Fruit fly (Drosophila melanogaster) whole organism, embryonic: ENCODE data around the gene Cby.

Source experiments
- Abd-B ChIP-seq: fragments of 200-800 bp; sonication (Bioruptor generic); optimal IDR thresholded peaks from 2 replicates; lab custom pipeline; 2018; ENCODE audit warnings: missing biosample characterization, mild to moderate bottlenecking, missing genetic modification characterization, moderate library complexity
- Atf-2 ChIP-seq: fragments of 200-800 bp; sonication (Bioruptor generic); optimal IDR thresholded peaks from 2 replicates; lab custom pipeline; 2016; ENCODE audit warnings: missing biosample characterization, missing genetic modification characterization
- CG10267 ChIP-seq: fragments of 200-800 bp; sonication (Bioruptor generic); optimal IDR thresholded peaks from 2 replicates; lab custom pipeline; 2018; ENCODE audit warnings: missing biosample characterization, mild to moderate bottlenecking, missing genetic modification characterization, moderate library complexity
- CG11560 ChIP-seq: fragments of 200-800 bp; sonication (Bioruptor generic); IDR thresholded peaks from 3 replicates; pipeline ENCODE4 v1.3.6; 2022; ENCODE audit warnings: missing biosample characterization, missing genetic modification characterization
- CG14860 ChIP-seq: fragments of 200-800 bp; sonication (Bioruptor generic); IDR thresholded peaks from 3 replicates; pipeline ENCODE4 v1.3.6; 2022; ENCODE audit warnings: missing biosample characterization, missing genetic modification characterization; ENCODE audit not compliant: partially characterized antibody
- CG15479 ChIP-seq: fragments of 200-800 bp; sonication (Bioruptor generic); optimal IDR thresholded peaks from 3 replicates; lab custom pipeline; 2019; ENCODE audit warnings: missing biosample characterization, mild to moderate bottlenecking, missing genetic modification characterization, moderate library complexity
- CG1647 ChIP-seq: fragments of 200-800 bp; sonication (Bioruptor generic); optimal IDR thresholded peaks from 3 replicates; lab custom pipeline; 2016; ENCODE audit warnings: missing biosample characterization, missing genetic modification characterization
- CG17186 ChIP-seq: fragments of 200-800 bp; sonication (Bioruptor generic); optimal IDR thresholded peaks from 3 replicates; lab custom pipeline; 2017; ENCODE audit warnings: missing biosample characterization, missing genetic modification reagents, missing genetic modification characterization
- CG18599 ChIP-seq: fragments of 200-800 bp; sonication (Bioruptor generic); optimal IDR thresholded peaks from 3 replicates; lab custom pipeline; 2017; ENCODE audit warnings: missing biosample characterization, missing genetic modification characterization, mild to moderate bottlenecking, moderate library complexity, missing genetic modification reagents
- CG4404 ChIP-seq: fragments of 200-800 bp; sonication (Bioruptor generic); IDR thresholded peaks from 2 replicates; pipeline ENCODE4 v1.3.6; 2022; ENCODE audit warnings: missing biosample characterization, missing genetic modification characterization
- CG4424 ChIP-seq: fragments of 200-800 bp; sonication (Bioruptor generic); optimal IDR thresholded peaks from 3 replicates; lab custom pipeline; 2016; ENCODE audit warnings: missing biosample characterization, missing genetic modification characterization
- CG7372 ChIP-seq: fragments of 200-800 bp; sonication (Bioruptor generic); IDR thresholded peaks from 2 replicates; pipeline ENCODE4 v1.3.6; 2022; ENCODE audit warnings: missing biosample characterization, missing genetic modification characterization
- CG8089 ChIP-seq: fragments of 200-800 bp; sonication (Bioruptor generic); optimal IDR thresholded peaks from 3 replicates; lab custom pipeline; 2016; ENCODE audit warnings: missing biosample characterization, missing genetic modification characterization
- D19B ChIP-seq: fragments of 200-800 bp; sonication (Bioruptor generic); optimal IDR thresholded peaks from 2 replicates; lab custom pipeline; 2017; ENCODE audit warnings: missing biosample characterization, mild to moderate bottlenecking, missing genetic modification characterization
- Dip2 ChIP-seq: fragments of 200-800 bp; sonication (Bioruptor generic); IDR thresholded peaks from 2 replicates; pipeline ENCODE4 v1.3.6; 2022; ENCODE audit warnings: missing biosample characterization, missing genetic modification characterization
- Dref ChIP-seq: fragments of 200-800 bp; sonication (Bioruptor generic); IDR thresholded peaks from 2 replicates; pipeline ENCODE4 v1.3.6; 2022; ENCODE audit warnings: missing biosample characterization, missing genetic modification characterization
- Elba2 ChIP-seq: fragments of 200-800 bp; sonication (Bioruptor generic); optimal IDR thresholded peaks from 3 replicates; lab custom pipeline; 2016; ENCODE audit warnings: missing biosample characterization, missing genetic modification characterization
- HLH3B ChIP-seq: fragments of 200-800 bp; sonication (Bioruptor generic); IDR thresholded peaks from 2 replicates; pipeline ENCODE4 v1.3.6; 2022; ENCODE audit warnings: missing biosample characterization, missing genetic modification characterization
- HLHmδ ChIP-seq: fragments of 200-800 bp; sonication (Bioruptor generic); optimal IDR thresholded peaks from 2 replicates; lab custom pipeline; 2018; ENCODE audit warnings: missing biosample characterization, mild to moderate bottlenecking, missing genetic modification characterization, moderate library complexity
- Hmr ChIP-seq: fragments of 200-800 bp; sonication (Bioruptor generic); optimal IDR thresholded peaks from 3 replicates; lab custom pipeline; 2017; ENCODE audit warnings: mild to moderate bottlenecking, missing biosample characterization, missing genetic modification reagents, missing genetic modification characterization
- Med ChIP-seq: fragments of 200-800 bp; sonication (Bioruptor generic); peaks from one replicate; lab custom pipeline; 2016; ENCODE audit warnings: missing biosample characterization, missing genetic modification characterization, mild to moderate bottlenecking, inconsistent platforms, moderate library complexity
- NC2β ChIP-seq: fragments of 200-800 bp; sonication (Bioruptor generic); optimal IDR thresholded peaks from 2 replicates; lab custom pipeline; 2016; ENCODE audit warnings: missing biosample characterization, missing genetic modification characterization
- Opbp ChIP-seq: fragments of 200-800 bp; sonication (Bioruptor generic); IDR thresholded peaks from 3 replicates; pipeline ENCODE4 v1.3.6; 2022; ENCODE audit warnings: missing biosample characterization, missing genetic modification characterization; ENCODE audit not compliant: partially characterized antibody
- Ravus ChIP-seq: fragments of 200-800 bp; sonication (Bioruptor generic); IDR thresholded peaks from 2 replicates; pipeline ENCODE4 v1.3.6; 2022; ENCODE audit warnings: missing biosample characterization, missing genetic modification characterization
- YL-1 ChIP-seq: fragments of 200-800 bp; sonication (Bioruptor generic); optimal IDR thresholded peaks from 3 replicates; lab custom pipeline; 2017; ENCODE audit warnings: missing biosample characterization, mild to moderate bottlenecking, missing genetic modification characterization
- abd-A ChIP-seq: fragments of 200-800 bp; sonication (Bioruptor generic); optimal IDR thresholded peaks from 3 replicates; lab custom pipeline; 2019; ENCODE audit warnings: missing biosample characterization, mild to moderate bottlenecking, missing genetic modification characterization, moderate library complexity
- ara ChIP-seq: fragments of 200-800 bp; sonication (Bioruptor generic); IDR thresholded peaks from 2 replicates; pipeline ENCODE4 v1.3.6; 2022; ENCODE audit warnings: missing biosample characterization, missing genetic modification characterization
- bbx ChIP-seq: fragments of 200-800 bp; sonication (Bioruptor generic); IDR thresholded peaks from 2 replicates; pipeline ENCODE4 v1.3.6; 2022; ENCODE audit warnings: missing biosample characterization, missing genetic modification characterization; ENCODE audit not compliant: partially characterized antibody
- caup ChIP-seq: fragments of 200-800 bp; sonication (Bioruptor generic); optimal IDR thresholded peaks from 3 replicates; lab custom pipeline; 2017; ENCODE audit warnings: missing biosample characterization, mild to moderate bottlenecking, missing genetic modification characterization, moderate library complexity; ENCODE audit not compliant: severe bottlenecking
- chif ChIP-seq, 2 experiments: fragments of 200-800 bp; sonication (Bioruptor generic); optimal IDR thresholded peaks; 3 replicates each; lab custom pipeline; 2016; ENCODE audit warnings: missing biosample characterization in 2 of 2, missing genetic modification characterization in 2 of 2
- grau ChIP-seq: fragments of 200-800 bp; optimal IDR thresholded peaks from 3 replicates; lab custom pipeline; 2019; ENCODE audit warnings: missing biosample characterization, mild to moderate bottlenecking, missing genetic modification characterization, moderate library complexity
- hth ChIP-seq: fragments of >200 bp; optimal IDR thresholded peaks from 2 replicates; lab custom pipeline; 2017; ENCODE audit warnings: inconsistent platforms
- klu ChIP-seq: fragments of 200-800 bp; sonication (Bioruptor generic); IDR thresholded peaks from 2 replicates; pipeline ENCODE4 v1.3.6; 2022; ENCODE audit warnings: missing biosample characterization, missing genetic modification characterization
- kni ChIP-seq: fragments of 200-800 bp; sonication (Bioruptor generic); optimal IDR thresholded peaks from 3 replicates; lab custom pipeline; 2017; ENCODE audit warnings: mild to moderate bottlenecking, missing biosample characterization, missing genetic modification reagents, missing genetic modification characterization
- lbe ChIP-seq: fragments of 200-800 bp; sonication (Bioruptor generic); optimal IDR thresholded peaks from 2 replicates; lab custom pipeline; 2016; ENCODE audit warnings: missing biosample characterization, mild to moderate bottlenecking, missing genetic modification characterization
- nerfin-2 ChIP-seq: fragments of 200-800 bp; sonication (Bioruptor generic); IDR thresholded peaks from 2 replicates; pipeline ENCODE4 v1.3.6; 2022; ENCODE audit warnings: missing biosample characterization, missing genetic modification characterization; ENCODE audit not compliant: partially characterized antibody
- otp ChIP-seq: fragments of 200-800 bp; sonication (Bioruptor generic); IDR thresholded peaks from 3 replicates; pipeline ENCODE4, ENCODE4 v1.3.6; 2022; ENCODE audit warnings: missing biosample characterization, missing genetic modification characterization
- phol ChIP-seq: fragments of 200-800 bp; sonication (Bioruptor generic); optimal IDR thresholded peaks from 3 replicates; lab custom pipeline; 2018; ENCODE audit warnings: missing biosample characterization, mild to moderate bottlenecking, missing genetic modification characterization, moderate library complexity
- pnt ChIP-seq: fragments of 200-800 bp; sonication (Bioruptor generic); optimal IDR thresholded peaks from 3 replicates; lab custom pipeline; 2016; ENCODE audit warnings: missing biosample characterization, missing genetic modification characterization
- pros ChIP-seq: fragments of 200-800 bp; sonication (Bioruptor generic); optimal IDR thresholded peaks from 3 replicates; lab custom pipeline; 2019; ENCODE audit warnings: missing biosample characterization, mild to moderate bottlenecking, missing genetic modification characterization, moderate library complexity
- rib ChIP-seq: fragments of 200-800 bp; sonication (Bioruptor generic); IDR thresholded peaks from 2 replicates; pipeline ENCODE4 v1.3.6; 2022; ENCODE audit warnings: missing biosample characterization, missing genetic modification characterization
- sd ChIP-seq: fragments of 200-800 bp; sonication (Bioruptor generic); optimal IDR thresholded peaks from 3 replicates; lab custom pipeline; 2018; ENCODE audit warnings: missing biosample characterization, mild to moderate bottlenecking, missing genetic modification characterization, moderate library complexity
- sens ChIP-seq: fragments of 200-800 bp; sonication (Bioruptor generic); peaks from one replicate; lab custom pipeline; 2016; ENCODE audit warnings: missing biosample characterization, missing genetic modification characterization
- sim ChIP-seq: fragments of 200-800 bp; sonication (Bioruptor generic); IDR thresholded peaks from 2 replicates; pipeline ENCODE4 v1.3.6; 2022; ENCODE audit warnings: missing biosample characterization, missing genetic modification characterization
- slp2 ChIP-seq: fragments of 200-800 bp; sonication (Bioruptor generic); optimal IDR thresholded peaks from 2 replicates; lab custom pipeline; 2016; ENCODE audit warnings: missing biosample characterization, missing genetic modification characterization
- sna ChIP-seq: fragments of 200-800 bp; sonication (Bioruptor generic); IDR thresholded peaks from 2 replicates; pipeline ENCODE4 v1.3.6; 2022; ENCODE audit warnings: missing biosample characterization, missing genetic modification characterization; ENCODE audit not compliant: partially characterized antibody
- ttk ChIP-seq: fragments of 200-800 bp; sonication (Bioruptor generic); IDR thresholded peaks from 2 replicates; pipeline ENCODE4 v2.1.2; 2022; ENCODE audit warnings: missing biosample characterization, missing genetic modification characterization
- tup ChIP-seq: fragments of 200-800 bp; sonication (Bioruptor generic); optimal IDR thresholded peaks from 2 replicates; lab custom pipeline; 2016; ENCODE audit warnings: missing biosample characterization, mild to moderate bottlenecking, missing genetic modification characterization, moderate library complexity
- twi ChIP-seq: fragments of 200-800 bp; optimal IDR thresholded peaks from 2 replicates; lab custom pipeline; 2019; ENCODE audit warnings: missing biosample characterization, mild to moderate bottlenecking, missing genetic modification characterization, moderate library complexity
- vfl ChIP-seq: fragments of 200-800 bp; sonication (Bioruptor generic); optimal IDR thresholded peaks from 2 replicates; lab custom pipeline; 2016; ENCODE audit warnings: missing biosample characterization, missing genetic modification characterization

The Cby gene

DNA sequence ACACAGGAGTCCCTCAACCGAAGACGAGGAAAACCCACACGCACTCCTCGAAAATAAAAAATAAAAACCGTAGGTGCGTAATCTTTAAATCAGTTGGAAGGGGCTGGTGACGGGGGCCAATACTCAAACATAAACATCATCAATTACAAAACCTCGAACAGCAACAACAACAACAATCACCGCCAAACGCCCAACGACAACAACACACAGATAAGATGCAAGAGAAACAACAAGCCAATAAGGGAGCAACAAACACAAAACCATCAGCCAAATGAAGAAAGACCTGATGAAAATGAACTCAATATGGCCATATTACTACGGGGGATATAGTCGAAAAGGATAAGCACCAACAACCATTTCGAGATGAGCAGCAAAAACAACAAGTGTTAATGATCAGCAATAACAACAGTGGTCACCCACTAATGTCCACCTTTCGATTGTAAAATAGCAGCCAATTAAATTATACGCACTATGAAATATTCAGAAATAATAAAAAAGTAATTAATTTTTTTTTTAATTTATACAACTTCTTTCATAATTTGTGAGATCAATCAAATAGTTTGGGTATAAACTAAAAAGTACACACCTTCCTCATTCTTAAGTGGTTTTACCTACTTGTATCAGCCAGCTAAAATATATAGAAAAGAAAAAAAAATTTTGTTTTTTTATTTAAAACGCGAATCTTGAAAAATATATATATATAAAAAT lies 44.0 kb upstream of the Cby start (continued):
- no peak for TF ChIP-seq abd-A (tag; lab: Kevin White, UChicago)
- TF ChIP-seq CG15479 (GFP tag; lab: Kevin White, UChicago) = no peak
- no peak for TF ChIP-seq Abd-B
- TF ChIP-seq hth (lab: Kevin White, UChicago) = no peak
- no peak for TF ChIP-seq CG7372 (GFP tag; lab: Robert Waterston, UW)
- peak; percentile 11 for TF ChIP-seq CG18599 (GFP tag; lab: Kevin White, UChicago)
- no peak for TF ChIP-seq CG14860 (GFP tag; lab: Robert Waterston, UW)
- peak; percentile 51 for TF ChIP-seq kni (GFP tag; lab: Kevin White, UChicago)
- TF ChIP-seq CG4404 (GFP tag; lab: Robert Waterston, UW) = peak; percentile 51
- TF ChIP-seq bbx (GFP tag; lab: Robert Waterston, UW) = no peak
- TF ChIP-seq Elba2 (GFP tag; lab: Kevin White, UChicago) = no peak
- TF ChIP-seq Ravus = no peak
- TF ChIP-seq grau = peak; percentile 85
- TF ChIP-seq Hmr (GFP tag; lab: Kevin White, UChicago) = peak; percentile 2
- TF ChIP-seq pros (GFP tag; lab: Kevin White, UChicago) = no peak
- TF ChIP-seq sens (GFP tag; lab: Kevin White, UChicago) = peak; percentile 30
- TF ChIP-seq Opbp (GFP tag; lab: Robert Waterston, UW) = no peak
- TF ChIP-seq Atf-2 (GFP tag; lab: Kevin White, UChicago) = no peak
- no peak for TF ChIP-seq lbe (GFP tag; lab: Kevin White, UChicago)
- no peak for TF ChIP-seq Dip2 (GFP tag; lab: Robert Waterston, UW)
- no peak for TF ChIP-seq sna (GFP tag; lab: Robert Waterston, UW)
- peak; percentile 68 for TF ChIP-seq CG4424
- TF ChIP-seq chif (GFP tag; optimal IDR thresholded peaks at IDR 0.05; lab: Kevin White, UChicago) = no peak
- TF ChIP-seq NC2β (GFP tag; lab: Kevin White, UChicago) = no peak
- no peak for TF ChIP-seq pnt (GFP tag; lab: Kevin White, UChicago)
- TF ChIP-seq Dref (GFP tag; lab: Robert Waterston, UW) = no peak
- TF ChIP-seq slp2 (GFP tag; lab: Kevin White, UChicago) = no peak
- TF ChIP-seq HLHmδ (GFP tag; lab: Kevin White, UChicago) = no peak
- no peak for TF ChIP-seq twi (tag; lab: Kevin White, UChicago)
- TF ChIP-seq CG8089 = no peak
- no peak for TF ChIP-seq otp (GFP tag; lab: Robert Waterston, UW)
- TF ChIP-seq ara (GFP tag; lab: Robert Waterston, UW) = no peak
- TF ChIP-seq nerfin-2 (GFP tag; lab: Robert Waterston, UW) = no peak
- TF ChIP-seq Med (GFP tag; lab: Kevin White, UChicago) = peak; percentile 20
- TF ChIP-seq CG10267 = peak; percentile 65
- peak; percentile 14; the same call in 1 of the 2 replicates for TF ChIP-seq klu (GFP tag; lab: Robert Waterston, UW)
- TF ChIP-seq ttk = no peak
- TF ChIP-seq phol = peak; percentile 71
- TF ChIP-seq sim (GFP tag; lab: Robert Waterston, UW) = no peak
- TF ChIP-seq HLH3B (GFP tag; lab: Robert Waterston, UW) = 0 out of 2 replicates have a peak, but pooled peaks have one; percentile 12
- no peak for TF ChIP-seq vfl (GFP tag; lab: Kevin White, UChicago)
- TF ChIP-seq CG17186 (GFP tag; lab: Kevin White, UChicago) = no peak
- no peak for TF ChIP-seq D19B (GFP tag; lab: Kevin White, UChicago)
- TF ChIP-seq tup (GFP tag; lab: Kevin White, UChicago) = no peak
- TF ChIP-seq rib (GFP tag; lab: Robert Waterston, UW) = no peak
- no peak for TF ChIP-seq caup (GFP tag; lab: Kevin White, UChicago)
- TF ChIP-seq sd (tag; lab: Kevin White, UChicago) = no peak
- TF ChIP-seq CG11560 = no peak
- TF ChIP-seq YL-1 (GFP tag; lab: Kevin White, UChicago) = no peak
- TF ChIP-seq CG1647 (GFP tag; lab: Kevin White, UChicago) = no peak
